Worm (Caenorhabditis elegans) whole organism, L4 larva: ENCODE data around the gene C27B7.2.
A peak's percentile ranks its signal among the peaks of the same experiment; 100 is the strongest.

Experiments used
- F10B5.3 ChIP-seq: sonication (generic microtip); optimal IDR thresholded peaks from 2 replicates; lab custom pipeline; 2016; ENCODE audit warnings: mild to moderate bottlenecking, missing genetic modification characterization, missing compliant biosample characterization
- F26F4.8 ChIP-seq: fragments of 200-800 bp; sonication (Bioruptor generic); conservative IDR thresholded peaks from 2 replicates; pipeline ENCODE4 v1.3.6; 2022; ENCODE audit warnings: missing genetic modification characterization, missing compliant biosample characterization
- F37D6.2 ChIP-seq: sonication (generic microtip); optimal IDR thresholded peaks from 2 replicates; lab custom pipeline; 2016; ENCODE audit warnings: mild to moderate bottlenecking, missing genetic modification characterization, missing compliant biosample characterization
- F44E2.7 ChIP-seq: fragments of 200-800 bp; sonication (Bioruptor generic); IDR thresholded peaks from 2 replicates; pipeline ENCODE4 v2.1.2; 2022; ENCODE audit warnings: missing genetic modification characterization, missing compliant biosample characterization
- T20F7.1 ChIP-seq: fragments of 200-800 bp; sonication (Bioruptor generic); optimal IDR thresholded peaks from 2 replicates; lab custom pipeline; 2018; ENCODE audit warnings: mild to moderate bottlenecking, missing genetic modification characterization, missing compliant biosample characterization
- Y75B8A.6 ChIP-seq: fragments of 200-800 bp; sonication (Bioruptor generic); IDR thresholded peaks from 2 replicates; pipeline ENCODE4 v1.3.6; 2022; ENCODE audit warnings: missing genetic modification reagents, missing genetic modification characterization, missing compliant biosample characterization
- ZK337.2 ChIP-seq: fragments of 200-800 bp; sonication (Bioruptor generic); IDR thresholded peaks from 2 replicates; pipeline ENCODE4 v1.3.6; 2022; ENCODE audit warnings: missing genetic modification reagents, missing genetic modification characterization, missing compliant biosample characterization
- aha-1 ChIP-seq: fragments of 150-350 bp; peaks from one replicate; lab custom pipeline; 2014; ENCODE audit warnings: missing biosample characterization, missing genetic modification characterization
- aly-2 ChIP-seq: sonication (generic microtip); optimal IDR thresholded peaks from 2 replicates; lab custom pipeline; 2018; ENCODE audit warnings: missing biosample characterization, missing genetic modification characterization
- ama-1 ChIP-seq: fragments of 150-350 bp; optimal IDR thresholded peaks from 2 replicates; lab custom pipeline; 2014; ENCODE audit warnings: inconsistent platforms, mixed read lengths
- arid-1 ChIP-seq: fragments of 200-800 bp; sonication (Bioruptor generic); conservative IDR thresholded peaks from 2 replicates; pipeline ENCODE4 v1.3.6; 2022; ENCODE audit warnings: missing genetic modification reagents, missing genetic modification characterization, missing compliant biosample characterization
- ceh-62 ChIP-seq: sonication (generic microtip); optimal IDR thresholded peaks from 2 replicates; lab custom pipeline; 2017; ENCODE audit warnings: missing biosample characterization, missing genetic modification characterization
- daf-12 ChIP-seq: fragments of 150-350 bp; optimal IDR thresholded peaks from 2 replicates; lab custom pipeline; 2014; ENCODE audit warnings: missing biosample characterization, missing genetic modification reagents, missing genetic modification characterization
- duxl-1 ChIP-seq: sonication (generic microtip); optimal IDR thresholded peaks from 2 replicates; lab custom pipeline; 2016; ENCODE audit warnings: mild to moderate bottlenecking, missing genetic modification characterization, moderate library complexity, missing compliant biosample characterization; ENCODE audit not compliant: poor library complexity
- fkh-10 ChIP-seq: fragments of 150-350 bp; optimal IDR thresholded peaks from 2 replicates; lab custom pipeline; 2014; ENCODE audit warnings: missing biosample characterization, missing genetic modification reagents, missing genetic modification characterization
- gei-8 ChIP-seq: fragments of 200-800 bp; sonication (Bioruptor generic); optimal IDR thresholded peaks from 2 replicates; lab custom pipeline; 2018; ENCODE audit warnings: mild to moderate bottlenecking, missing genetic modification characterization, missing compliant biosample characterization
- hlh-11 ChIP-seq: fragments of 200-800 bp; sonication (Bioruptor generic); optimal IDR thresholded peaks from 2 replicates; lab custom pipeline; 2018; ENCODE audit warnings: mild to moderate bottlenecking, missing genetic modification characterization, missing compliant biosample characterization
- hlh-30 ChIP-seq: sonication (generic microtip); optimal IDR thresholded peaks from 2 replicates; lab custom pipeline; 2017; ENCODE audit warnings: antibody characterized with exemption, mild to moderate bottlenecking, missing genetic modification characterization, missing compliant biosample characterization; ENCODE audit not compliant: insufficient read depth
- jun-1 ChIP-seq: fragments of 150-350 bp; optimal IDR thresholded peaks from 2 replicates; lab custom pipeline; 2014; ENCODE audit warnings: missing biosample characterization, missing genetic modification reagents, missing genetic modification characterization
- lim-7 ChIP-seq: fragments of 200-800 bp; sonication (Bioruptor generic); IDR thresholded peaks from 2 replicates; pipeline ENCODE4 v1.3.6; 2022; ENCODE audit warnings: missing genetic modification characterization, missing compliant biosample characterization
- lin-13 ChIP-seq: fragments of 150-350 bp; optimal IDR thresholded peaks from 2 replicates; lab custom pipeline; 2014; ENCODE audit warnings: missing biosample characterization, missing genetic modification reagents, missing genetic modification characterization
- lin-15B ChIP-seq: fragments of 150-350 bp; sonication (generic microtip); optimal IDR thresholded peaks from 3 replicates; lab custom pipeline; 2014; ENCODE audit warnings: missing biosample characterization, missing genetic modification characterization
- madf-5 ChIP-seq, 2 experiments: fragments of 200-800 bp; sonication (Bioruptor generic); IDR thresholded peaks; 2 replicates each; pipeline ENCODE4 v1.3.6; 2022; ENCODE audit warnings: missing compliant biosample characterization in 2 of 2, missing genetic modification characterization in 2 of 2
- madf-9 ChIP-seq: fragments of 200-800 bp; sonication (Bioruptor generic); conservative IDR thresholded peaks from 2 replicates; pipeline ENCODE4 v1.3.6; 2022; ENCODE audit warnings: missing genetic modification reagents, missing genetic modification characterization, missing compliant biosample characterization
- mdl-1 ChIP-seq, 2 experiments: fragments of 150-350 bp in 1 of 2; sonication (generic microtip) in 1 of 2; optimal IDR thresholded peaks; 2 replicates each; lab custom pipeline; 2014 to 2017; ENCODE audit warnings: missing biosample characterization in 2 of 2, missing genetic modification characterization in 2 of 2
- mdt-29 ChIP-seq: fragments of 200-800 bp; sonication (Bioruptor generic); IDR thresholded peaks from 2 replicates; pipeline ENCODE4 v1.3.6; 2022; ENCODE audit warnings: missing genetic modification reagents, missing genetic modification characterization, missing compliant biosample characterization
- mxl-2 ChIP-seq: fragments of 200-800 bp; sonication (Bioruptor generic); conservative IDR thresholded peaks from 2 replicates; pipeline ENCODE4 v1.3.6; 2022; ENCODE audit warnings: missing genetic modification reagents, missing genetic modification characterization, missing compliant biosample characterization
- nhr-28 ChIP-seq: fragments of 150-350 bp; optimal IDR thresholded peaks from 2 replicates; lab custom pipeline; 2014; ENCODE audit warnings: missing biosample characterization, missing genetic modification characterization
- nhr-42 ChIP-seq: fragments of 200-800 bp; sonication (Bioruptor generic); IDR thresholded peaks from 2 replicates; pipeline ENCODE4 v1.3.6; 2022; ENCODE audit warnings: missing genetic modification characterization, missing compliant biosample characterization
- nhr-48 ChIP-seq: sonication (generic microtip); optimal IDR thresholded peaks from 2 replicates; lab custom pipeline; 2016; ENCODE audit warnings: mild to moderate bottlenecking, missing genetic modification characterization, missing compliant biosample characterization
- nhr-6 ChIP-seq: fragments of 150-350 bp; optimal IDR thresholded peaks from 2 replicates; lab custom pipeline; 2014; ENCODE audit warnings: missing biosample characterization, missing genetic modification characterization
- pha-4 ChIP-seq, 2 experiments: fragments of 150-350 bp in 1 of 2; fragments of 200-800 bp in 1 of 2; sonication (Bioruptor generic) in 1 of 2; IDR thresholded peaks in 1 of 2; optimal IDR thresholded peaks in 1 of 2; 2 replicates each; pipeline versions ENCODE4 v1.3.6 to Lab custom; 2014 to 2022; ENCODE audit warnings: missing genetic modification characterization in 2 of 2, missing genetic modification reagents in 2 of 2, missing biosample characterization in 1 of 2, missing compliant biosample characterization in 1 of 2
- php-3 ChIP-seq: fragments of 200-800 bp; sonication (Bioruptor generic); IDR thresholded peaks from 2 replicates; pipeline ENCODE4 v1.3.6; 2022; ENCODE audit warnings: missing genetic modification reagents, missing genetic modification characterization, missing compliant biosample characterization
- snpc-4 ChIP-seq: fragments of 150-350 bp; optimal IDR thresholded peaks from 2 replicates; lab custom pipeline; 2014; ENCODE audit warnings: missing biosample characterization, missing genetic modification characterization
- spr-1 ChIP-seq: sonication (generic microtip); optimal IDR thresholded peaks from 2 replicates; lab custom pipeline; 2016; ENCODE audit warnings: mild to moderate bottlenecking, missing genetic modification characterization, missing compliant biosample characterization
- spr-3 ChIP-seq: fragments of 200-800 bp; sonication (Bioruptor generic); optimal IDR thresholded peaks from 2 replicates; lab custom pipeline; 2018; ENCODE audit warnings: mild to moderate bottlenecking, missing genetic modification characterization, missing compliant biosample characterization
- zfp-2 ChIP-seq: sonication (generic microtip); optimal IDR thresholded peaks from 2 replicates; lab custom pipeline; 2016; ENCODE audit warnings: mild to moderate bottlenecking, missing genetic modification characterization, missing compliant biosample characterization
- zip-11 ChIP-seq: fragments of 200-800 bp; sonication (Bioruptor generic); IDR thresholded peaks from 2 replicates; pipeline ENCODE4 v1.3.6; 2022; ENCODE audit warnings: missing genetic modification characterization, missing compliant biosample characterization
- ztf-11 ChIP-seq: fragments of 150-350 bp; optimal IDR thresholded peaks from 2 replicates; lab custom pipeline; 2014; ENCODE audit warnings: missing biosample characterization, missing genetic modification characterization

C27B7.2 gene

ce11 chrIV:8893746-8894145, 1.1 kb downstream of the C27B7.2 start, which contains the start of gene rad-54.L2 (continued):
- peak; percentile 50; the same call in 1 of the 2 replicates for TF ChIP-seq pha-4 (GFP tag; IDR thresholded peaks at IDR 0.05; lab: Robert Waterston, UW)
- peak; percentile 97 for TF ChIP-seq pha-4 (tag; optimal IDR thresholded peaks at IDR 0.05; lab: Kevin White, UChicago)
- peak; percentile 95 for TF ChIP-seq hlh-30 (tag; lab: Kevin White, UChicago)
- no peak for TF ChIP-seq madf-9
- TF ChIP-seq ztf-11 (tag; lab: Kevin White, UChicago), result no peak
- TF ChIP-seq arid-1 (GFP tag; lab: Robert Waterston, UW), result peak; percentile 53; the same call in 1 of the 2 replicates
- peak; percentile 77 for TF ChIP-seq T20F7.1 (GFP tag; lab: Kevin White, UChicago)

ce11 chrIV:8901346-8901745, 8.7 kb downstream of the C27B7.2 start, which contains the start of gene C27B7.5:
TSS of gene C27B7.5 (plus strand) at chrIV:8901646.
- no peak for TF ChIP-seq jun-1
- TF ChIP-seq madf-9, result no peak
- no peak for TF ChIP-seq spr-1 (tag; lab: Kevin White, UChicago)
- TF ChIP-seq nhr-6 (tag; lab: Kevin White, UChicago), result no peak
- no peak for TF ChIP-seq fkh-10 (GFP tag; lab: Kevin White, UChicago)
- peak; percentile 53 for TF ChIP-seq ama-1 (lab: Kevin White, UChicago)

- TF ChIP-seq duxl-1 (tag; lab: Kevin White, UChicago) (no peak), gei-8 (no peak), madf-5 (GFP tag; IDR thresholded peaks at IDR 0.05; lab: Robert Waterston, UW) (no peak), ZK337.2 (GFP tag; lab: Robert Waterston, UW) (no peak), nhr-28 (tag; lab: Kevin White, UChicago) (no peak), ceh-62 (no peak), lin-15B (tag; lab: Kevin White, UChicago) (no peak), aly-2 (tag; lab: Kevin White, UChicago) (no peak), madf-9 (no peak), lim-7 (no peak), snpc-4 (tag; lab: Kevin White, UChicago) (no peak), zip-11 (GFP tag; lab: Robert Waterston, UW) (no peak), F44E2.7 (GFP tag; lab: Robert Waterston, UW) (no peak), arid-1 (GFP tag; lab: Robert Waterston, UW) (no peak), T20F7.1 (GFP tag; lab: Kevin White, UChicago) (no peak), php-3 (GFP tag; lab: Robert Waterston, UW) (no peak), lin-13 (GFP tag; lab: Kevin White, UChicago) (no peak), spr-3 (GFP tag; lab: Kevin White, UChicago) (no peak), F10B5.3 (tag; lab: Kevin White, UChicago) (no peak), hlh-30 (tag; lab: Kevin White, UChicago) (peak; percentile 56), daf-12 (tag; lab: Kevin White, UChicago) (no peak), F26F4.8 (no peak), aha-1 (tag; lab: Kevin White, UChicago) (peak; percentile 80), zfp-2 (tag; lab: Kevin White, UChicago) (no peak), nhr-48 (tag; lab: Kevin White, UChicago) (no peak), hlh-11 (tag; lab: Kevin White, UChicago) (peak; percentile 3), mdt-29 (no peak), nhr-42 (GFP tag; lab: Robert Waterston, UW) (no peak), F37D6.2 (tag; lab: Kevin White, UChicago) (no peak), Y75B8A.6 (GFP tag; lab: Robert Waterston, UW) (no peak), mdl-1 (tag; optimal IDR thresholded peaks at IDR 0.05; lab: Kevin White, UChicago) (no peak), mxl-2 (GFP tag; lab: Robert Waterston, UW) (0 out of 2 replicates have a peak, but pooled peaks have one; percentile 36)
Observed at ce11 chrIV:8906164-8906563, 13.5 kb downstream of the C27B7.2 start, which contains the start of gene C27B7.6. TSS of gene C27B7.6 (minus strand) at chrIV:8906345.
